Worm (Caenorhabditis elegans) whole organism, early embryonic: ENCODE measurements around the gene nhr-110.

Source experiments
- F13C5.2 ChIP-seq: sonication (generic microtip); optimal IDR thresholded peaks from 2 replicates; lab custom pipeline; 2017; ENCODE audit warnings: mild to moderate bottlenecking, missing genetic modification characterization, inconsistent platforms, missing compliant biosample characterization
- ama-1 ChIP-seq: fragments of 150-350 bp; optimal IDR thresholded peaks from 2 replicates; lab custom pipeline; 2014
- ceh-13 ChIP-seq: fragments of 200-800 bp; sonication (Bioruptor generic); optimal IDR thresholded peaks from 2 replicates; lab custom pipeline; 2018; ENCODE audit warnings: mild to moderate bottlenecking, missing genetic modification characterization, missing compliant biosample characterization
- ceh-36 ChIP-seq: sonication (generic microtip); optimal IDR thresholded peaks from 2 replicates; lab custom pipeline; 2016; ENCODE audit warnings: missing genetic modification characterization, inconsistent platforms, missing compliant biosample characterization
- hmg-4 ChIP-seq: fragments of 200-800 bp; sonication (Bioruptor generic); optimal IDR thresholded peaks from 2 replicates; lab custom pipeline; 2018; ENCODE audit warnings: mild to moderate bottlenecking, missing genetic modification characterization, missing compliant biosample characterization
- hnd-1 ChIP-seq: sonication (generic microtip); optimal IDR thresholded peaks from 2 replicates; lab custom pipeline; 2016; ENCODE audit warnings: missing genetic modification characterization, missing compliant biosample characterization
- pes-1 ChIP-seq: fragments of 200-800 bp; sonication (Bioruptor generic); IDR thresholded peaks from 2 replicates; pipeline ENCODE4 v1.3.6; 2022; ENCODE audit warnings: missing genetic modification reagents, missing genetic modification characterization, missing compliant biosample characterization
- scrt-1 ChIP-seq: fragments of 200-800 bp; sonication (Bioruptor generic); IDR thresholded peaks from 2 replicates; pipeline ENCODE4 v1.3.6; 2022; ENCODE audit warnings: missing genetic modification characterization, missing compliant biosample characterization
- tbx-11 ChIP-seq: fragments of 200-800 bp; sonication (Bioruptor generic); IDR thresholded peaks from 2 replicates; pipeline ENCODE4 v1.3.6; 2022; ENCODE audit warnings: missing genetic modification characterization, missing compliant biosample characterization

DNA sequence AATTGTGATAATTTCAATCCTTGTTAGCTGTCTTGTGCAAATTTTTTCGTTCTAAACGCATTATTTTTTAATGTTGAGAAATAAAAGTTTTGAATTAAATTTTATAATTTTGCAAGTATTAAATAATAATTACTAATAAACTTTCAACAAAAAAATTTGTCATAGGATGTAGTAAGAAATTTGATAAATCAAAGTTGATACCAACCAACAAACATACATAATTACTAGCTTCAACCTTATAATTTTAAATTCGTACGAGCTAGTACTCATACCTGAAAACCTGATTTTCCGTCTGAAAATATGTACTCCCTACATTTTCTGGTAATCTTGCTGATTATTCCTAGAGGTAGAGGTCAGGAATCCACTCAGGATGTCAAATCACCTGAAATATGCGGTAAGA is 26.8 kb upstream of the nhr-110 start, which contains the start of gene irld-44:
- TF ChIP-seq ama-1: no peak
- no peak for TF ChIP-seq pes-1 (GFP tag; lab: Robert Waterston, UW)
- no peak for TF ChIP-seq ceh-13 (GFP tag; lab: Kevin White, UChicago)
- no peak for TF ChIP-seq scrt-1 (GFP tag; lab: Robert Waterston, UW)
- no peak for TF ChIP-seq hmg-4 (GFP tag; lab: Kevin White, UChicago)
- TF ChIP-seq F13C5.2: no peak
- TF ChIP-seq ceh-36 (tag; lab: Kevin White, UChicago): no peak
- TF ChIP-seq tbx-11 (GFP tag; lab: Robert Waterston, UW): no peak
- TF ChIP-seq hnd-1: no peak
